Fruit fly (Drosophila melanogaster) whole organism, embryonic: ENCODE measurements around the gene Ccp84Ac.

Experiments used
- CG12104 ChIP-seq: fragments of 200-800 bp; sonication (Bioruptor generic); optimal IDR thresholded peaks from 3 replicates; lab custom pipeline; 2016; ENCODE audit warnings: missing biosample characterization, missing genetic modification characterization
- CG14710 ChIP-seq: fragments of 200-800 bp; sonication (Bioruptor generic); optimal IDR thresholded peaks from 3 replicates; lab custom pipeline; 2019; ENCODE audit warnings: missing biosample characterization, mild to moderate bottlenecking, missing genetic modification characterization, moderate library complexity
- CG15269 ChIP-seq: fragments of 200-800 bp; sonication (Bioruptor generic); optimal IDR thresholded peaks from 2 replicates; lab custom pipeline; 2018; ENCODE audit warnings: missing biosample characterization, mild to moderate bottlenecking, missing genetic modification characterization, moderate library complexity
- CG15479 ChIP-seq: fragments of 200-800 bp; sonication (Bioruptor generic); optimal IDR thresholded peaks from 3 replicates; lab custom pipeline; 2019; ENCODE audit warnings: missing biosample characterization, mild to moderate bottlenecking, missing genetic modification characterization, moderate library complexity
- CG16779 ChIP-seq: fragments of 200-800 bp; sonication (Bioruptor generic); IDR thresholded peaks from 2 replicates; pipeline ENCODE4 v1.3.6; 2022; ENCODE audit warnings: missing biosample characterization, missing genetic modification characterization
- CG1832 ChIP-seq: fragments of 200-800 bp; sonication (Bioruptor generic); optimal IDR thresholded peaks from 2 replicates; lab custom pipeline; 2017; ENCODE audit warnings: missing biosample characterization, mild to moderate bottlenecking, missing genetic modification characterization, inconsistent platforms
- CG2202 ChIP-seq: fragments of 200-800 bp; sonication (Bioruptor generic); optimal IDR thresholded peaks from 2 replicates; lab custom pipeline; 2018; ENCODE audit warnings: missing biosample characterization, mild to moderate bottlenecking, missing genetic modification characterization
- CG2875 ChIP-seq: fragments of 200-800 bp; sonication (Bioruptor generic); optimal IDR thresholded peaks from 2 replicates; lab custom pipeline; 2017; ENCODE audit warnings: missing biosample characterization, mild to moderate bottlenecking, missing genetic modification characterization, missing genetic modification reagents
- CG31441 ChIP-seq: fragments of 200-800 bp; sonication (Bioruptor generic); IDR thresholded peaks from 2 replicates; pipeline ENCODE4 v1.3.6; 2022; ENCODE audit warnings: missing biosample characterization, missing genetic modification characterization
- CG32772 ChIP-seq: fragments of 200-800 bp; sonication (Bioruptor generic); IDR thresholded peaks from 2 replicates; pipeline ENCODE4 v1.3.6; 2022; ENCODE audit warnings: missing biosample characterization, missing genetic modification characterization
- CG4854 ChIP-seq: fragments of 200-800 bp; sonication (Bioruptor generic); optimal IDR thresholded peaks from 2 replicates; lab custom pipeline; 2016; ENCODE audit warnings: missing biosample characterization, missing genetic modification characterization, inconsistent platforms
- CG5180 ChIP-seq: fragments of 200-800 bp; sonication (Bioruptor generic); optimal IDR thresholded peaks from 3 replicates; lab custom pipeline; 2017; ENCODE audit warnings: missing biosample characterization, missing genetic modification characterization, mild to moderate bottlenecking, moderate library complexity, missing genetic modification reagents
- CG8089 ChIP-seq: fragments of 200-800 bp; sonication (Bioruptor generic); optimal IDR thresholded peaks from 3 replicates; lab custom pipeline; 2016; ENCODE audit warnings: missing biosample characterization, missing genetic modification characterization
- CG8388 ChIP-seq: fragments of 200-800 bp; sonication (Bioruptor generic); optimal IDR thresholded peaks from 2 replicates; lab custom pipeline; 2019; ENCODE audit warnings: missing biosample characterization, mild to moderate bottlenecking, missing genetic modification characterization, moderate library complexity
- CG9437 ChIP-seq: fragments of 200-800 bp; sonication (Bioruptor generic); optimal IDR thresholded peaks from 2 replicates; lab custom pipeline; 2018; ENCODE audit warnings: missing biosample characterization, mild to moderate bottlenecking, missing genetic modification characterization
- CG9727 ChIP-seq: fragments of 200-800 bp; sonication (Bioruptor generic); optimal IDR thresholded peaks from 3 replicates; lab custom pipeline; 2017; ENCODE audit warnings: missing biosample characterization, mild to moderate bottlenecking, missing genetic modification characterization
- CG9932 ChIP-seq: fragments of 200-800 bp; sonication (Bioruptor generic); IDR thresholded peaks from 2 replicates; pipeline ENCODE4 v1.3.6; 2022; ENCODE audit warnings: missing biosample characterization, missing genetic modification characterization
- Dek ChIP-seq: fragments of 200-800 bp; sonication (Bioruptor generic); optimal IDR thresholded peaks from 3 replicates; lab custom pipeline; 2019; ENCODE audit warnings: missing biosample characterization, mild to moderate bottlenecking, missing genetic modification characterization, moderate library complexity
- Dp ChIP-seq: fragments of 200-800 bp; sonication (Bioruptor generic); optimal IDR thresholded peaks from 2 replicates; lab custom pipeline; 2018; ENCODE audit warnings: missing biosample characterization, mild to moderate bottlenecking, missing genetic modification characterization, moderate library complexity
- Dref ChIP-seq: fragments of 200-800 bp; sonication (Bioruptor generic); IDR thresholded peaks from 2 replicates; pipeline ENCODE4 v1.3.6; 2022; ENCODE audit warnings: missing biosample characterization, missing genetic modification characterization
- E2f1 ChIP-seq: fragments of 200-800 bp; sonication (Bioruptor generic); IDR thresholded peaks from 2 replicates; pipeline ENCODE4 v1.3.6; 2022; ENCODE audit warnings: missing biosample characterization, missing genetic modification characterization
- Hr3 ChIP-seq: fragments of 200-800 bp; sonication (Bioruptor generic); optimal IDR thresholded peaks from 3 replicates; lab custom pipeline; 2016; ENCODE audit warnings: missing biosample characterization, missing genetic modification characterization
- Hr39 ChIP-seq: fragments of >200 bp; optimal IDR thresholded peaks from 2 replicates; lab custom pipeline; 2017
- Opbp ChIP-seq: fragments of 200-800 bp; sonication (Bioruptor generic); IDR thresholded peaks from 3 replicates; pipeline ENCODE4 v1.3.6; 2022; ENCODE audit warnings: missing biosample characterization, missing genetic modification characterization; ENCODE audit not compliant: partially characterized antibody
- YL-1 ChIP-seq: fragments of 200-800 bp; sonication (Bioruptor generic); optimal IDR thresholded peaks from 3 replicates; lab custom pipeline; 2017; ENCODE audit warnings: missing biosample characterization, mild to moderate bottlenecking, missing genetic modification characterization
- abd-A ChIP-seq: fragments of 200-800 bp; sonication (Bioruptor generic); optimal IDR thresholded peaks from 3 replicates; lab custom pipeline; 2019; ENCODE audit warnings: missing biosample characterization, mild to moderate bottlenecking, missing genetic modification characterization, moderate library complexity
- ac ChIP-seq: fragments of 200-800 bp; sonication (Bioruptor generic); optimal IDR thresholded peaks from 3 replicates; lab custom pipeline; 2017; ENCODE audit warnings: missing biosample characterization, mild to moderate bottlenecking, missing genetic modification characterization
- bowl ChIP-seq: fragments of 200-800 bp; sonication (Bioruptor generic); IDR thresholded peaks from 2 replicates; pipeline ENCODE4 v1.3.6; 2022; ENCODE audit warnings: missing biosample characterization, missing genetic modification characterization
- btn ChIP-seq: fragments of 200-800 bp; sonication (Bioruptor generic); optimal IDR thresholded peaks from 2 replicates; lab custom pipeline; 2016; ENCODE audit warnings: missing biosample characterization, missing genetic modification characterization
- cad ChIP-seq: fragments of >200 bp; optimal IDR thresholded peaks from 2 replicates; lab custom pipeline; 2017; ENCODE audit warnings: missing biosample characterization, missing genetic modification characterization
- cg ChIP-seq: fragments of 200-800 bp; sonication (Bioruptor generic); optimal IDR thresholded peaks from 3 replicates; lab custom pipeline; 2019; ENCODE audit warnings: missing biosample characterization, mild to moderate bottlenecking, missing genetic modification characterization, moderate library complexity
- chinmo ChIP-seq: fragments of 200-800 bp; sonication (Bioruptor generic); IDR thresholded peaks from 4 replicates; pipeline ENCODE4 v1.3.6; 2022; ENCODE audit warnings: missing biosample characterization, missing genetic modification characterization; ENCODE audit not compliant: partially characterized antibody
- ci ChIP-seq: fragments of 200-800 bp; sonication (Bioruptor generic); IDR thresholded peaks from 3 replicates; pipeline ENCODE4 v1.3.6; 2022; ENCODE audit warnings: missing biosample characterization, missing genetic modification characterization
- crol ChIP-seq: fragments of 200-800 bp; sonication (Bioruptor generic); IDR thresholded peaks from 2 replicates; pipeline ENCODE4 v1.3.6; 2022; ENCODE audit warnings: missing biosample characterization, missing genetic modification characterization
- fu2 ChIP-seq: fragments of 200-800 bp; sonication (Bioruptor generic); optimal IDR thresholded peaks from 2 replicates; lab custom pipeline; 2016; ENCODE audit warnings: missing biosample characterization, missing genetic modification characterization
- gce ChIP-seq: fragments of 200-800 bp; sonication (Bioruptor generic); IDR thresholded peaks from 3 replicates; pipeline ENCODE4 v1.3.6; 2022; ENCODE audit warnings: missing biosample characterization, missing genetic modification characterization
- gsb-n ChIP-seq: fragments of 200-800 bp; sonication (Bioruptor generic); optimal IDR thresholded peaks from 3 replicates; lab custom pipeline; 2018; ENCODE audit warnings: missing biosample characterization, mild to moderate bottlenecking, missing genetic modification characterization
- hbn ChIP-seq: fragments of 200-800 bp; sonication (Bioruptor generic); IDR thresholded peaks from 2 replicates; pipeline ENCODE4 v1.3.6; 2022; ENCODE audit warnings: missing biosample characterization, missing genetic modification characterization; ENCODE audit not compliant: partially characterized antibody
- lab ChIP-seq: fragments of 200-800 bp; sonication (Bioruptor generic); optimal IDR thresholded peaks from 3 replicates; lab custom pipeline; 2017; ENCODE audit warnings: missing biosample characterization, missing genetic modification characterization, mild to moderate bottlenecking, moderate library complexity, missing genetic modification reagents
- lola ChIP-seq, 3 experiments: fragments of >200 bp in 2 of 3; fragments of 200-800 bp in 1 of 3; sonication (Bioruptor generic) in 1 of 3; optimal IDR thresholded peaks; 2 replicates each; lab custom pipeline; 2017 to 2019; ENCODE audit warnings: missing biosample characterization in 3 of 3, missing genetic modification characterization in 3 of 3, mild to moderate bottlenecking in 1 of 3, moderate library complexity in 1 of 3
- org-1 ChIP-seq: fragments of 200-800 bp; sonication (Bioruptor generic); optimal IDR thresholded peaks from 2 replicates; lab custom pipeline; 2017; ENCODE audit warnings: missing biosample characterization, missing genetic modification characterization
- pfk ChIP-seq: fragments of 200-800 bp; sonication (Bioruptor generic); optimal IDR thresholded peaks from 2 replicates; lab custom pipeline; 2018; ENCODE audit warnings: missing biosample characterization, mild to moderate bottlenecking, missing genetic modification characterization, moderate library complexity
- salm ChIP-seq: fragments of 200-800 bp; sonication (Bioruptor generic); optimal IDR thresholded peaks from 2 replicates; lab custom pipeline; 2018; ENCODE audit warnings: missing biosample characterization, mild to moderate bottlenecking, missing genetic modification characterization
- sd ChIP-seq: fragments of 200-800 bp; sonication (Bioruptor generic); optimal IDR thresholded peaks from 3 replicates; lab custom pipeline; 2018; ENCODE audit warnings: missing biosample characterization, mild to moderate bottlenecking, missing genetic modification characterization, moderate library complexity
- sug ChIP-seq: fragments of 200-800 bp; optimal IDR thresholded peaks from 2 replicates; lab custom pipeline; 2019; ENCODE audit warnings: missing biosample characterization, mild to moderate bottlenecking, missing genetic modification characterization, moderate library complexity
- tap ChIP-seq: fragments of 200-800 bp; optimal IDR thresholded peaks from 3 replicates; lab custom pipeline; 2019; ENCODE audit warnings: missing biosample characterization, mild to moderate bottlenecking, missing genetic modification characterization, moderate library complexity
- tio ChIP-seq: fragments of 200-800 bp; sonication (Bioruptor generic); optimal IDR thresholded peaks from 2 replicates; lab custom pipeline; 2017; ENCODE audit warnings: missing biosample characterization, missing genetic modification characterization, inconsistent platforms
- tll ChIP-seq, 2 experiments: fragments of 200-800 bp in 1 of 2; fragments of >200 bp in 1 of 2; sonication (Bioruptor generic) in 1 of 2; optimal IDR thresholded peaks; 2 replicates each; lab custom pipeline; 2017 to 2019; ENCODE audit warnings: missing biosample characterization in 2 of 2, missing genetic modification characterization in 2 of 2, mild to moderate bottlenecking in 1 of 2, moderate library complexity in 1 of 2
- tup ChIP-seq: fragments of 200-800 bp; sonication (Bioruptor generic); optimal IDR thresholded peaks from 2 replicates; lab custom pipeline; 2016; ENCODE audit warnings: missing biosample characterization, mild to moderate bottlenecking, missing genetic modification characterization, moderate library complexity

Ccp84Ac gene

dm6 chr3R:6664371-6665116, 31.5 kb downstream of the Ccp84Ac start (continued):
- TF ChIP-seq CG9727 (GFP tag; lab: Kevin White, UChicago) (peak; percentile 39), YL-1 (GFP tag; lab: Kevin White, UChicago) (no peak), crol (GFP tag; lab: Robert Waterston, UW) (no peak), cg (no peak), CG8089 (GFP tag; lab: Kevin White, UChicago) (no peak), CG4854 (GFP tag; lab: Kevin White, UChicago) (no peak), Hr3 (GFP tag; lab: Kevin White, UChicago) (no peak), tio (GFP tag; lab: Kevin White, UChicago) (peak; percentile 42), CG15479 (GFP tag; lab: Kevin White, UChicago) (peak; percentile 56), salm (tag; lab: Kevin White, UChicago) (no peak), ac (GFP tag; lab: Kevin White, UChicago) (peak; percentile 70), chinmo (GFP tag; lab: Robert Waterston, UW) (0 out of 4 replicates have a peak, but pooled peaks have one; percentile 32), CG2875 (GFP tag; lab: Kevin White, UChicago) (no peak), CG14710 (peak; percentile 12), Dek (tag; lab: Kevin White, UChicago) (no peak), Dp (GFP tag; lab: Kevin White, UChicago) (peak; percentile 41), CG5180 (GFP tag; lab: Kevin White, UChicago) (peak; percentile 87), CG9932 (GFP tag; lab: Robert Waterston, UW) (no peak), Opbp (GFP tag; lab: Robert Waterston, UW) (no peak), org-1 (peak; percentile 13), E2f1 (GFP tag; lab: Robert Waterston, UW) (no peak), gsb-n (tag; lab: Kevin White, UChicago) (no peak), CG16779 (no peak), CG2202 (peak; percentile 30), CG32772 (GFP tag; lab: Robert Waterston, UW) (no peak), hbn (GFP tag; lab: Robert Waterston, UW) (no peak), CG12104 (GFP tag; lab: Kevin White, UChicago) (peak; percentile 8), gce (GFP tag; lab: Robert Waterston, UW) (0 out of 3 replicates have a peak, but pooled peaks have one; percentile 27), tap (tag; lab: Kevin White, UChicago) (no peak), ci (GFP tag; lab: Robert Waterston, UW) (peak; percentile 30; the same call in 2 of the 3 replicates), bowl (GFP tag; lab: Robert Waterston, UW) (0 out of 2 replicates have a peak, but pooled peaks have one; percentile 7), pfk (no peak), btn (GFP tag; lab: Kevin White, UChicago) (peak; percentile 8), CG9437 (GFP tag; lab: Kevin White, UChicago) (peak; percentile 45), cad (GFP tag; lab: Kevin White, UChicago) (no peak), abd-A (no peak), Dref (no peak), sug (tag; lab: Kevin White, UChicago) (no peak), CG8388 (GFP tag; lab: Kevin White, UChicago) (no peak), tll (GFP tag; optimal IDR thresholded peaks at IDR 0.05; lab: Kevin White, UChicago) (peak in 1 of 2 experiments; percentile 59), lab (GFP tag; lab: Kevin White, UChicago) (no peak), CG31441 (GFP tag; lab: Robert Waterston, UW) (peak; percentile 77), tup (GFP tag; lab: Kevin White, UChicago) (no peak), CG1832 (GFP tag; lab: Kevin White, UChicago) (no peak), fu2 (GFP tag; lab: Kevin White, UChicago) (no peak), lola (GFP tag; optimal IDR thresholded peaks at IDR 0.05; lab: Kevin White, UChicago) (peak in 1 of 3 experiments; percentile 27), CG15269 (no peak), Hr39 (lab: Kevin White, UChicago) (no peak), sd (no peak)
